Worm (Caenorhabditis elegans): ENCODE measurements around the gene C02F5.10.

C02F5.10 gene

ce11 chrIII:8201760-8202159 lies 47.5 kb downstream of the C02F5.10 start (continued):
- TF ChIP-seq alr-1 (tag; optimal IDR thresholded peaks at IDR 0.05; ENCODE audit: borderline replicate concordance) (no peak), lin-13 (GFP tag; optimal IDR thresholded peaks at IDR 0.05) (no peak), dpl-1 (GFP tag; optimal IDR thresholded peaks at IDR 0.05) (peak in 1 of 3 experiments; percentile 32), aly-2 (tag; optimal IDR thresholded peaks at IDR 0.05) (no peak), unc-30 (tag; optimal IDR thresholded peaks at IDR 0.05) (no peak), aha-1 (tag; optimal IDR thresholded peaks at IDR 0.05) (no peak), lin-39 (tag; optimal IDR thresholded peaks at IDR 0.05) (no peak), fkh-4 (tag; optimal IDR thresholded peaks at IDR 0.05; ENCODE audit: borderline replicate concordance) (no peak), nhr-19 (GFP tag; conservative IDR thresholded peaks at IDR 0.05) (peak; percentile 49)

ce11 chrIII:8201117-8201516 lies 48.2 kb downstream of the C02F5.10 start, which contains the start of gene unc-36:
Gene unc-36, minus strand, starts transcription at chrIII:8201217.
- TF ChIP-seq nhr-28 (tag; optimal IDR thresholded peaks at IDR 0.05) = no peak
- no peak for TF ChIP-seq swsn-7 (tag; optimal IDR thresholded peaks at IDR 0.05)
- no peak for TF ChIP-seq nhr-85 (tag)
- no peak for TF ChIP-seq unc-86 (tag; optimal IDR thresholded peaks at IDR 0.05)
- TF ChIP-seq fkh-4 (tag; optimal IDR thresholded peaks at IDR 0.05; ENCODE audit: borderline replicate concordance) = no peak
- no peak for TF ChIP-seq lin-13 (GFP tag; optimal IDR thresholded peaks at IDR 0.05)
- no peak for TF ChIP-seq sox-4 (tag; optimal IDR thresholded peaks at IDR 0.05)
- no peak for TF ChIP-seq lin-39 (tag; optimal IDR thresholded peaks at IDR 0.05)
- TF ChIP-seq alr-1 (tag; optimal IDR thresholded peaks at IDR 0.05; ENCODE audit: borderline replicate concordance) = no peak
- TF ChIP-seq C04F5.9 (tag; optimal IDR thresholded peaks at IDR 0.05) = no peak
- TF ChIP-seq nhr-237 (tag; optimal IDR thresholded peaks at IDR 0.05) = no peak
- no peak for TF ChIP-seq hpl-2 (GFP tag; optimal IDR thresholded peaks at IDR 0.05)
- TF ChIP-seq lin-15B (tag; optimal IDR thresholded peaks at IDR 0.05) = no peak
- TF ChIP-seq nhr-71 (tag; optimal IDR thresholded peaks at IDR 0.05) = no peak
- TF ChIP-seq efl-3 (GFP tag; optimal IDR thresholded peaks at IDR 0.05) = no peak
- TF ChIP-seq grh-1 (GFP tag; IDR thresholded peaks at IDR 0.05) = no peak
- TF ChIP-seq sptf-1 (tag; optimal IDR thresholded peaks at IDR 0.05) = no peak
- no peak for TF ChIP-seq nhr-77 (tag; optimal IDR thresholded peaks at IDR 0.05)

- TF ChIP-seq unc-30 (tag; optimal IDR thresholded peaks at IDR 0.05) = no peak
- TF ChIP-seq elt-2 (tag; optimal IDR thresholded peaks at IDR 0.05) = no peak
- TF ChIP-seq ceh-8 (GFP tag; optimal IDR thresholded peaks at IDR 0.05) = no peak
- TF ChIP-seq pax-3 (tag; optimal IDR thresholded peaks at IDR 0.05) = no peak
- no peak for TF ChIP-seq snu-23 (GFP tag; optimal IDR thresholded peaks at IDR 0.05)
- TF ChIP-seq nhr-85 (tag) = no peak
- no peak for TF ChIP-seq nhr-19 (GFP tag; conservative IDR thresholded peaks at IDR 0.05)
- no peak for TF ChIP-seq C34B4.2 (tag; optimal IDR thresholded peaks at IDR 0.05)
- TF ChIP-seq skn-1 (tag; optimal IDR thresholded peaks at IDR 0.05) = no peak
- no peak for TF ChIP-seq blmp-1 (tag; optimal IDR thresholded peaks at IDR 0.05)
- no peak for TF ChIP-seq lin-13 (GFP tag; optimal IDR thresholded peaks at IDR 0.05)
- TF ChIP-seq grh-1 (GFP tag; IDR thresholded peaks at IDR 0.05) = no peak
These were observed 50.2 kb downstream of the C02F5.10 start for ce11 chrIII:8199060-8199459.

Data from whole organism, L1 larva.